Fruit fly (Drosophila melanogaster): ENCODE results near the gene CG14218.
A peak's percentile ranks its signal among the peaks of the same experiment; 100 is the strongest.

The CG14218 gene

dm6 chrX:19581881-19582280 is at the start of gene CG14218:
Gene CG14218, minus strand, starts transcription at chrX:19581981.
- no peak for TF ChIP-seq cic (GFP tag; optimal IDR thresholded peaks at IDR 0.05)
- TF ChIP-seq CG7045 (GFP tag; optimal IDR thresholded peaks at IDR 0.05): no peak
- TF ChIP-seq bab1 (GFP tag; optimal IDR thresholded peaks at IDR 0.05): no peak
- TF ChIP-seq CG5204 (GFP tag; optimal IDR thresholded peaks at IDR 0.05): no peak
- TF ChIP-seq Crg-1 (GFP tag; optimal IDR thresholded peaks at IDR 0.05): no peak
- no peak for TF ChIP-seq cnc (optimal IDR thresholded peaks at IDR 0.05)
- TF ChIP-seq CG14711 (tag; optimal IDR thresholded peaks at IDR 0.05): no peak
- TF ChIP-seq CG11617 (GFP tag; optimal IDR thresholded peaks at IDR 0.05): no peak
- TF ChIP-seq Clk (GFP tag; optimal IDR thresholded peaks at IDR 0.05): no peak
- no peak for TF ChIP-seq CG12768 (GFP tag; optimal IDR thresholded peaks at IDR 0.05)
- no peak for TF ChIP-seq pad (GFP tag; optimal IDR thresholded peaks at IDR 0.05)
- TF ChIP-seq CG33017 (tag; optimal IDR thresholded peaks at IDR 0.05): no peak
- no peak for TF ChIP-seq toe (GFP tag; optimal IDR thresholded peaks at IDR 0.05)
- TF ChIP-seq Mnt (GFP tag; optimal IDR thresholded peaks at IDR 0.05): no peak
- no peak for TF ChIP-seq CG7101 (tag; optimal IDR thresholded peaks at IDR 0.05)
- TF ChIP-seq Hr96 (GFP tag; optimal IDR thresholded peaks at IDR 0.05): no peak

dm6 chrX:19631365-19631832 is 49.6 kb upstream of the CG14218 start:
- TF ChIP-seq pad (GFP tag; optimal IDR thresholded peaks at IDR 0.05): peak; percentile 78
- peak; percentile 60 for TF ChIP-seq tj (GFP tag; optimal IDR thresholded peaks at IDR 0.05)
- no peak for TF ChIP-seq Hr96 (GFP tag; optimal IDR thresholded peaks at IDR 0.05)
- TF ChIP-seq Clk (GFP tag; optimal IDR thresholded peaks at IDR 0.05): no peak
- TF ChIP-seq bab1 (GFP tag; optimal IDR thresholded peaks at IDR 0.05): peak; percentile 16
- TF ChIP-seq CG33017 (tag; optimal IDR thresholded peaks at IDR 0.05): no peak
- TF ChIP-seq CG14711 (tag; optimal IDR thresholded peaks at IDR 0.05): peak; percentile 25
- TF ChIP-seq cic (GFP tag; optimal IDR thresholded peaks at IDR 0.05): peak; percentile 64
- TF ChIP-seq CG7101 (tag; optimal IDR thresholded peaks at IDR 0.05): peak; percentile 10
- peak; percentile 17 for TF ChIP-seq CG12768 (GFP tag; optimal IDR thresholded peaks at IDR 0.05)
- TF ChIP-seq CG5204 (GFP tag; optimal IDR thresholded peaks at IDR 0.05): no peak
- no peak for TF ChIP-seq CG1620 (GFP tag; optimal IDR thresholded peaks at IDR 0.05)
- no peak for TF ChIP-seq cnc (optimal IDR thresholded peaks at IDR 0.05)
- no peak for TF ChIP-seq kay (GFP tag; ENCODE audit: borderline replicate concordance)
- TF ChIP-seq Crg-1 (GFP tag; optimal IDR thresholded peaks at IDR 0.05): no peak
- TF ChIP-seq Mnt (GFP tag; optimal IDR thresholded peaks at IDR 0.05): peak; percentile 90
- TF ChIP-seq toe (GFP tag; optimal IDR thresholded peaks at IDR 0.05): no peak
- TF ChIP-seq ovo (GFP tag; optimal IDR thresholded peaks at IDR 0.05): no peak
- TF ChIP-seq CG11617 (GFP tag; optimal IDR thresholded peaks at IDR 0.05): peak; percentile 12
- no peak for TF ChIP-seq CG7045 (GFP tag; optimal IDR thresholded peaks at IDR 0.05)

- TF ChIP-seq CG11617 (GFP tag; optimal IDR thresholded peaks at IDR 0.05): no peak
These were observed 43.6 kb upstream of the CG14218 start, which contains the start of gene CG14212 for dm6 chrX:19625405-19625804. Gene CG14212, plus strand, starts transcription at chrX:19625705.

dm6 chrX:19622924-19623323 is 41.1 kb upstream of the CG14218 start, which contains the start of the genes Naa20A and MKP-4:
Gene Naa20A, minus strand, starts transcription at chrX:19623074.
Gene MKP-4, plus strand, starts transcription at chrX:19623114.
- no peak for TF ChIP-seq tj (GFP tag; optimal IDR thresholded peaks at IDR 0.05)
- TF ChIP-seq Mnt (GFP tag; optimal IDR thresholded peaks at IDR 0.05): peak; percentile 39

dm6 chrX:19621145-19621544 is 39.4 kb upstream of the CG14218 start, which contains the start of gene CG14221:
Gene CG14221, minus strand, starts transcription at chrX:19621245.
- TF ChIP-seq Hr96 (GFP tag; optimal IDR thresholded peaks at IDR 0.05) (no peak), CG33017 (tag; optimal IDR thresholded peaks at IDR 0.05) (no peak), CG12768 (GFP tag; optimal IDR thresholded peaks at IDR 0.05) (no peak), pad (GFP tag; optimal IDR thresholded peaks at IDR 0.05) (no peak), cic (GFP tag; optimal IDR thresholded peaks at IDR 0.05) (no peak), CG7045 (GFP tag; optimal IDR thresholded peaks at IDR 0.05) (no peak), kay (GFP tag; ENCODE audit: borderline replicate concordance) (no peak), tj (GFP tag; optimal IDR thresholded peaks at IDR 0.05) (no peak), CG1620 (GFP tag; optimal IDR thresholded peaks at IDR 0.05) (no peak)

- TF ChIP-seq CG7101 (tag; optimal IDR thresholded peaks at IDR 0.05) (no peak), bab1 (GFP tag; optimal IDR thresholded peaks at IDR 0.05) (peak; percentile 15)
These were observed 36.5 kb upstream of the CG14218 start, which contains the start of the genes Pstk and Tim9b for dm6 chrX:19618183-19618740. Gene Pstk, minus strand, starts transcription at chrX:19618537. Gene Tim9b, minus strand, starts transcription at chrX:19618537.

- TF ChIP-seq CG33017 (tag; optimal IDR thresholded peaks at IDR 0.05): no peak
- TF ChIP-seq tj (GFP tag; optimal IDR thresholded peaks at IDR 0.05): no peak
- TF ChIP-seq bab1 (GFP tag; optimal IDR thresholded peaks at IDR 0.05): peak; percentile 65
- TF ChIP-seq cnc (optimal IDR thresholded peaks at IDR 0.05): peak; percentile 73 to 89
- peak; percentile 97 for TF ChIP-seq Mnt (GFP tag; optimal IDR thresholded peaks at IDR 0.05)
- TF ChIP-seq CG11617 (GFP tag; optimal IDR thresholded peaks at IDR 0.05): peak; percentile 1
These were observed 34.3 kb upstream of the CG14218 start, which contains the start of gene CG14210 for dm6 chrX:19615990-19616663. Gene CG14210, plus strand, starts transcription at chrX:19616196.
